Worm (Caenorhabditis elegans): Measurements from ENCODE around the gene F21A3.4.

F21A3.4 gene

DNA sequence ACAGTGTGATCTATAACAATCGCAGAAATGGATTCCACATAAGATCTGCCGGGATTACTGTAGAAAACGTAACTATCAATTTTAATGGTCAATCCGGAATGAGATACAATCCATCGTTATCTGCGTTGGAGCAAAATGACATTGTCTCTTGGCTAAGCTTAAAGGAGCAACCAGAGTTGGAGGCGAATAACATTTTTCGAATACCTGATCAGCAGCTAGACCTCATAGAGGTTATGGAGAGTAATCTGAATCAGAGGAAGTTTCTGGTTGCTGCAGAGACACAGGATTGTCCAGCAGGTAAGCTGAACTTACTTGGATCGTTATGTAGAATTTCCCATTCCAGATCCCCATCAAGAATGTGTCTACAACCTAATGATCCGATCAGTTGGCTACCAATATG lies 32.8 kb upstream of the F21A3.4 start:
- peak in 1 of 2 experiments; percentile 76 for TF ChIP-seq unc-62 (GFP tag; optimal IDR thresholded peaks at IDR 0.05 in 1 of 2)
- no peak for TF ChIP-seq unc-62 (tag; optimal IDR thresholded peaks at IDR 0.05)
- TF ChIP-seq Y48G9A.11 (GFP tag; IDR thresholded peaks at IDR 0.05), result no peak

DNA sequence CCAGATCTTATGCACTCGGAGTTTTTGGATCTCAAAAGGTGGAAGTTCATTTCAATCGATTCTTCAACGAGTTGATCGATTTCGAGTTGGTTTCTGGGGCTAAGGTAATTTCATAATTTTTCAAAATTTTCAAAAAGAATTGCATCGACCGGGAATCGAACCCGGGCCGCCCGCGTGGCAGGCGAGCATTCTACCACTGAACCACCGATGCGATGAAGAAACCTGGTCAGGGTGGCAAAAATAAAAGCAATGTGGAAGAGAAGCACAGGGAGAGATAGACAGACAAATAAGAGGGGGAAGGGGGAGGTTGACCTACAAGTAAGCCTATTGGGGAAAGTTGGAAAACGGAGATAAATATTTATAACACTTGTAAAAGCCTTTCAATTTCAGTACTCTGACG lies 31.4 kb upstream of the F21A3.4 start:
- TF ChIP-seq ztf-11 (tag; optimal IDR thresholded peaks at IDR 0.05), result no peak
- TF ChIP-seq R02D3.7 (tag; optimal IDR thresholded peaks at IDR 0.05), result no peak
- no peak for TF ChIP-seq ceh-82 (tag; optimal IDR thresholded peaks at IDR 0.05)
- no peak for TF ChIP-seq nhr-6 (tag; optimal IDR thresholded peaks at IDR 0.05)
- peak; percentile 55 for TF ChIP-seq rbr-2 (tag; optimal IDR thresholded peaks at IDR 0.05)
- TF ChIP-seq ctbp-1 (GFP tag; IDR thresholded peaks at IDR 0.05), result peak; percentile 82
- no peak for TF ChIP-seq ceh-32 (tag; optimal IDR thresholded peaks at IDR 0.05; ENCODE audit: poor library complexity)
- TF ChIP-seq spr-3 (GFP tag; optimal IDR thresholded peaks at IDR 0.05), result no peak
- no peak for TF ChIP-seq nhr-111 (GFP tag; optimal IDR thresholded peaks at IDR 0.05)
- TF ChIP-seq dpl-1 (GFP tag; optimal IDR thresholded peaks at IDR 0.05), result peak; percentile 16
- TF ChIP-seq lsy-2 (tag; optimal IDR thresholded peaks at IDR 0.05), result no peak
- no peak for TF ChIP-seq ceh-28 (tag; optimal IDR thresholded peaks at IDR 0.05)
- TF ChIP-seq mes-2 (tag; optimal IDR thresholded peaks at IDR 0.05; ENCODE audit: poor library complexity, severe bottlenecking), result peak; percentile 83
- 0 out of 2 replicates have a peak, but pooled peaks have one; percentile 39 for TF ChIP-seq php-3 (GFP tag; IDR thresholded peaks at IDR 0.05)
- TF ChIP-seq hlh-11 (tag; optimal IDR thresholded peaks at IDR 0.05), result peak; percentile 41
- TF ChIP-seq daf-16 (GFP tag; optimal IDR thresholded peaks at IDR 0.05), result peak; percentile 2 to 65
- peak; percentile 44 for TF ChIP-seq daf-16 (tag; optimal IDR thresholded peaks at IDR 0.05)
- TF ChIP-seq mxl-2 (GFP tag; conservative IDR thresholded peaks at IDR 0.05), result no peak
- TF ChIP-seq ZK337.2 (GFP tag; IDR thresholded peaks at IDR 0.05), result peak; percentile 58; the same call in 1 of the 2 replicates
- no peak for TF ChIP-seq nhr-76 (tag; optimal IDR thresholded peaks at IDR 0.05)
- TF ChIP-seq lin-13 (GFP tag; optimal IDR thresholded peaks at IDR 0.05), result no peak
- peak; percentile 54; the same call in 1 of the 2 replicates for TF ChIP-seq tra-1 (GFP tag; IDR thresholded peaks at IDR 0.05)
- peak; percentile 90 for TF ChIP-seq lim-7 (GFP tag; IDR thresholded peaks at IDR 0.05)
- no peak for TF ChIP-seq saeg-2 (GFP tag; IDR thresholded peaks at IDR 0.05)
- no peak for TF ChIP-seq daf-19 (GFP tag; conservative IDR thresholded peaks at IDR 0.05)
- peak; percentile 26 for TF ChIP-seq nhr-102 (tag; optimal IDR thresholded peaks at IDR 0.05)
- no peak for TF ChIP-seq zfp-2 (tag; optimal IDR thresholded peaks at IDR 0.05)
- TF ChIP-seq lin-39 (tag; optimal IDR thresholded peaks at IDR 0.05), result no peak
- TF ChIP-seq pha-4 (GFP tag; IDR thresholded peaks at IDR 0.05), result no peak
- TF ChIP-seq pha-4 (tag; optimal IDR thresholded peaks at IDR 0.05), result no peak
- no peak for TF ChIP-seq dmd-9 (GFP tag; IDR thresholded peaks at IDR 0.05)
- no peak for TF ChIP-seq Y75B8A.6 (GFP tag; IDR thresholded peaks at IDR 0.05)
- peak; percentile 23; the same call in 1 of the 2 replicates for TF ChIP-seq lin-1 (GFP tag; IDR thresholded peaks at IDR 0.05)
- no peak for TF ChIP-seq mxl-3 (GFP tag; optimal IDR thresholded peaks at IDR 0.05)
- TF ChIP-seq zag-1 (tag; optimal IDR thresholded peaks at IDR 0.05), result no peak
- no peak for TF ChIP-seq duxl-1 (tag; optimal IDR thresholded peaks at IDR 0.05; ENCODE audit: poor library complexity)
- TF ChIP-seq ztf-7 (tag; optimal IDR thresholded peaks at IDR 0.05), result no peak
- TF ChIP-seq F37D6.2 (tag; optimal IDR thresholded peaks at IDR 0.05), result no peak
- no peak for TF ChIP-seq egl-27 (tag; optimal IDR thresholded peaks at IDR 0.05)
- no peak for TF ChIP-seq zfp-3 (GFP tag; conservative IDR thresholded peaks at IDR 0.05)
- TF ChIP-seq gei-8 (GFP tag; optimal IDR thresholded peaks at IDR 0.05), result no peak
- TF ChIP-seq ama-1 (optimal IDR thresholded peaks at IDR 0.05), result no peak
- TF ChIP-seq sdz-12 (GFP tag; optimal IDR thresholded peaks at IDR 0.05), result peak; percentile 54
- TF ChIP-seq hif-1 (tag; optimal IDR thresholded peaks at IDR 0.05), result no peak
- TF ChIP-seq nhr-237 (tag; optimal IDR thresholded peaks at IDR 0.05), result no peak
- TF ChIP-seq mdt-29 (GFP tag; IDR thresholded peaks at IDR 0.05), result no peak
- TF ChIP-seq Y5F2A.4 (GFP tag; optimal IDR thresholded peaks at IDR 0.05), result peak; percentile 60
